Worm (Caenorhabditis elegans) whole organism, L1 larva: ENCODE measurements around the gene Y51H4A.937.
"Not testable (repeated sequence)": the region's sequence is repeated elsewhere in the genome, so short reads cannot be mapped to it uniquely, and the experiment has no call there.

ENCODE experiments used
- F16B12.6 ChIP-seq: fragments of 150-350 bp; optimal IDR thresholded peaks from 2 replicates; lab custom pipeline; 2014; ENCODE audit warnings: missing biosample characterization, missing genetic modification characterization
- alr-1 ChIP-seq: fragments of 200-800 bp; sonication (Bioruptor generic); optimal IDR thresholded peaks from 2 replicates; lab custom pipeline; 2018; ENCODE audit warnings: borderline replicate concordance, mild to moderate bottlenecking, missing genetic modification characterization, missing compliant biosample characterization
- aly-2 ChIP-seq: fragments of 150-350 bp; optimal IDR thresholded peaks from 2 replicates; lab custom pipeline; 2014; ENCODE audit warnings: missing biosample characterization, missing genetic modification characterization
- ama-1 ChIP-seq: fragments of 150-350 bp; optimal IDR thresholded peaks from 2 replicates; lab custom pipeline; 2014
- ceh-88 ChIP-seq: fragments of 200-800 bp; sonication (Bioruptor generic); IDR thresholded peaks from 2 replicates; pipeline ENCODE4 v1.3.6; 2022; ENCODE audit warnings: missing genetic modification characterization, missing compliant biosample characterization
- dpl-1 ChIP-seq, 3 experiments: fragments of 150-350 bp in 2 of 3; sonication (generic microtip) in 1 of 3; optimal IDR thresholded peaks; 2 replicates each; lab custom pipeline; 2014 to 2017; ENCODE audit warnings: missing biosample characterization in 3 of 3, missing genetic modification characterization in 3 of 3, missing genetic modification reagents in 3 of 3
- dsc-1 ChIP-seq: sonication (generic microtip); optimal IDR thresholded peaks from 2 replicates; lab custom pipeline; 2016; ENCODE audit warnings: mild to moderate bottlenecking, missing genetic modification characterization, missing compliant biosample characterization
- efl-1 ChIP-seq, 4 experiments: fragments of 150-350 bp; optimal IDR thresholded peaks in 3 of 4; peaks in 1 of 4; 1 replicate in 1 of 4; 2 replicates in 3 of 4; lab custom pipeline; 2014; ENCODE audit warnings: missing biosample characterization in 2 of 4, missing genetic modification characterization in 2 of 4, missing genetic modification reagents in 2 of 4
- efl-3 ChIP-seq: fragments of 200-800 bp; sonication (Bioruptor generic); optimal IDR thresholded peaks from 2 replicates; lab custom pipeline; 2018; ENCODE audit warnings: mild to moderate bottlenecking, missing genetic modification characterization, missing compliant biosample characterization
- egl-27 ChIP-seq, 2 experiments: fragments of 150-350 bp in 1 of 2; sonication (generic microtip); optimal IDR thresholded peaks; 3 replicates each; lab custom pipeline; 2017 to 2018; ENCODE audit warnings: missing biosample characterization in 2 of 2, missing genetic modification characterization in 2 of 2, missing genetic modification reagents in 2 of 2
- elt-2 ChIP-seq: sonication (generic microtip); optimal IDR thresholded peaks from 2 replicates; lab custom pipeline; 2016; ENCODE audit warnings: missing genetic modification characterization, mild to moderate bottlenecking, inconsistent platforms, missing compliant biosample characterization, missing genetic modification reagents
- elt-3 ChIP-seq, 6 experiments: fragments of 150-350 bp in 1 of 6; sonication (generic microtip); optimal IDR thresholded peaks; 2 replicates each; lab custom pipeline; 2017 to 2018; ENCODE audit warnings: missing biosample characterization in 6 of 6, missing genetic modification characterization in 6 of 6, inconsistent platforms in 1 of 6
- fkh-8 ChIP-seq: sonication (generic microtip); optimal IDR thresholded peaks from 2 replicates; lab custom pipeline; 2016; ENCODE audit warnings: mild to moderate bottlenecking, missing genetic modification characterization, missing compliant biosample characterization
- fos-1 ChIP-seq: fragments of 150-350 bp; optimal IDR thresholded peaks from 2 replicates; lab custom pipeline; 2014; ENCODE audit warnings: missing biosample characterization, missing genetic modification characterization
- grh-1 ChIP-seq: fragments of 200-800 bp; sonication (Bioruptor generic); IDR thresholded peaks from 2 replicates; pipeline ENCODE4 v1.3.6; 2022; ENCODE audit warnings: missing genetic modification reagents, missing genetic modification characterization, missing compliant biosample characterization
- hlh-17 ChIP-seq: fragments of 200-800 bp; sonication (Bioruptor generic); optimal IDR thresholded peaks from 2 replicates; lab custom pipeline; 2018; ENCODE audit warnings: missing genetic modification characterization, mild to moderate bottlenecking, missing compliant biosample characterization, moderate library complexity, borderline replicate concordance
- irx-1 ChIP-seq: sonication (generic microtip); optimal IDR thresholded peaks from 2 replicates; lab custom pipeline; 2016; ENCODE audit warnings: missing genetic modification characterization, missing compliant biosample characterization
- lin-14 ChIP-seq: fragments of 200-800 bp; sonication (Bioruptor generic); optimal IDR thresholded peaks from 2 replicates; lab custom pipeline; 2018; ENCODE audit warnings: mild to moderate bottlenecking, missing genetic modification characterization, moderate library complexity, missing compliant biosample characterization
- lin-15B ChIP-seq: fragments of 150-350 bp; sonication (generic microtip); optimal IDR thresholded peaks from 3 replicates; lab custom pipeline; 2014; ENCODE audit warnings: missing biosample characterization, missing genetic modification characterization
- lin-35 ChIP-seq, 2 experiments: fragments of 150-350 bp; optimal IDR thresholded peaks; 2 replicates each; lab custom pipeline; 2014; ENCODE audit warnings: missing biosample characterization in 2 of 2, missing genetic modification characterization in 2 of 2, missing genetic modification reagents in 2 of 2
- lir-3 ChIP-seq: sonication (generic microtip); optimal IDR thresholded peaks from 2 replicates; lab custom pipeline; 2016; ENCODE audit warnings: mild to moderate bottlenecking, missing genetic modification characterization, moderate library complexity, missing compliant biosample characterization; ENCODE audit not compliant: poor library complexity
- nhr-12 ChIP-seq: sonication (generic microtip); optimal IDR thresholded peaks from 2 replicates; lab custom pipeline; 2017; ENCODE audit warnings: missing biosample characterization, missing genetic modification characterization
- nhr-237 ChIP-seq: fragments of 150-350 bp; optimal IDR thresholded peaks from 2 replicates; lab custom pipeline; 2014; ENCODE audit warnings: missing biosample characterization, missing genetic modification characterization
- nhr-47 ChIP-seq: sonication (generic microtip); optimal IDR thresholded peaks from 2 replicates; lab custom pipeline; 2016; ENCODE audit warnings: mild to moderate bottlenecking, missing genetic modification characterization, moderate library complexity, missing compliant biosample characterization
- nhr-71 ChIP-seq: sonication (generic microtip); optimal IDR thresholded peaks from 2 replicates; lab custom pipeline; 2016; ENCODE audit warnings: mild to moderate bottlenecking, missing genetic modification characterization, moderate library complexity, missing compliant biosample characterization
- nhr-77 ChIP-seq: fragments of 150-350 bp; optimal IDR thresholded peaks from 2 replicates; lab custom pipeline; 2014; ENCODE audit warnings: missing biosample characterization, missing genetic modification characterization
- skn-1 ChIP-seq: fragments of 150-350 bp; optimal IDR thresholded peaks from 2 replicates; lab custom pipeline; 2014; ENCODE audit warnings: missing biosample characterization, missing genetic modification characterization
- snu-23 ChIP-seq: sonication (generic microtip); optimal IDR thresholded peaks from 2 replicates; lab custom pipeline; 2016; ENCODE audit warnings: missing genetic modification characterization, missing compliant biosample characterization
- sup-37 ChIP-seq: fragments of 200-800 bp; sonication (Bioruptor generic); optimal IDR thresholded peaks from 2 replicates; lab custom pipeline; 2018; ENCODE audit warnings: mild to moderate bottlenecking, missing genetic modification characterization, missing compliant biosample characterization
- tbx-2 ChIP-seq: sonication (generic microtip); optimal IDR thresholded peaks from 2 replicates; lab custom pipeline; 2016; ENCODE audit warnings: missing genetic modification characterization, missing compliant biosample characterization
- unc-98 ChIP-seq: fragments of 200-800 bp; sonication (Bioruptor generic); IDR thresholded peaks from 2 replicates; pipeline ENCODE4 v1.3.6; 2022; ENCODE audit warnings: missing genetic modification characterization, missing compliant biosample characterization
- xbp-1 ChIP-seq: sonication (generic microtip); optimal IDR thresholded peaks from 2 replicates; lab custom pipeline; 2016; ENCODE audit warnings: missing genetic modification characterization, missing compliant biosample characterization
- zip-4 ChIP-seq: fragments of 200-800 bp; sonication (Bioruptor generic); optimal IDR thresholded peaks from 2 replicates; lab custom pipeline; 2018; ENCODE audit warnings: mild to moderate bottlenecking, missing genetic modification characterization, moderate library complexity, missing compliant biosample characterization
- ztf-4 ChIP-seq: fragments of 150-350 bp; optimal IDR thresholded peaks from 2 replicates; lab custom pipeline; 2014; ENCODE audit warnings: missing biosample characterization, missing genetic modification characterization

Y51H4A.937 gene

ce11 chrIV:16528375-16528774 lies at the start of gene Y51H4A.937:
TSS of gene Y51H4A.937 (plus strand) at chrIV:16528675.
- no peak for TF ChIP-seq snu-23 (GFP tag; lab: Kevin White, UChicago)
- no peak for TF ChIP-seq tbx-2 (tag; lab: Kevin White, UChicago)
- TF ChIP-seq ceh-88 = no peak
- TF ChIP-seq nhr-77 (tag; lab: Kevin White, UChicago) = no peak
- TF ChIP-seq xbp-1 (tag; lab: Kevin White, UChicago) = no peak
- no peak for TF ChIP-seq hlh-17 (GFP tag; lab: Kevin White, UChicago)
- no peak for TF ChIP-seq alr-1 (tag; lab: Kevin White, UChicago)
- no peak for TF ChIP-seq unc-98 (GFP tag; lab: Robert Waterston, UW)
- TF ChIP-seq nhr-12 (tag; lab: Kevin White, UChicago) = no peak
- TF ChIP-seq irx-1 = no peak
- no peak for TF ChIP-seq egl-27 (tag; optimal IDR thresholded peaks at IDR 0.05; lab: Kevin White, UChicago)
- no peak for TF ChIP-seq grh-1
- no peak for TF ChIP-seq elt-3 (tag; optimal IDR thresholded peaks at IDR 0.05; lab: Kevin White, UChicago)
- TF ChIP-seq lin-15B (tag; lab: Kevin White, UChicago) = no peak
- TF ChIP-seq fos-1 = no peak
- TF ChIP-seq fkh-8 = no peak
- TF ChIP-seq F16B12.6 (tag; lab: Kevin White, UChicago) = no peak
- TF ChIP-seq, all 84 proteins: peak for 0

ce11 chrIV:16480888-16481287 lies 47.6 kb upstream of the Y51H4A.937 start, which contains the start of gene Y51H4A.938:
TSS of gene Y51H4A.938 (plus strand) at chrIV:16481188.
- TF ChIP-seq lin-35 (GFP tag; optimal IDR thresholded peaks at IDR 0.05; lab: Kevin White, UChicago); aly-2 (tag; lab: Kevin White, UChicago); lin-14 (GFP tag; lab: Kevin White, UChicago): not testable (repeated sequence)

- no peak for TF ChIP-seq zip-4 (GFP tag; lab: Kevin White, UChicago)
- TF ChIP-seq lin-14 (GFP tag; lab: Kevin White, UChicago) = peak; percentile 6
- peak; percentile 47 for TF ChIP-seq dsc-1 (tag; lab: Kevin White, UChicago)
Observed at ce11 chrIV:16482790-16483189, 45.7 kb upstream of the Y51H4A.937 start.

DNA sequence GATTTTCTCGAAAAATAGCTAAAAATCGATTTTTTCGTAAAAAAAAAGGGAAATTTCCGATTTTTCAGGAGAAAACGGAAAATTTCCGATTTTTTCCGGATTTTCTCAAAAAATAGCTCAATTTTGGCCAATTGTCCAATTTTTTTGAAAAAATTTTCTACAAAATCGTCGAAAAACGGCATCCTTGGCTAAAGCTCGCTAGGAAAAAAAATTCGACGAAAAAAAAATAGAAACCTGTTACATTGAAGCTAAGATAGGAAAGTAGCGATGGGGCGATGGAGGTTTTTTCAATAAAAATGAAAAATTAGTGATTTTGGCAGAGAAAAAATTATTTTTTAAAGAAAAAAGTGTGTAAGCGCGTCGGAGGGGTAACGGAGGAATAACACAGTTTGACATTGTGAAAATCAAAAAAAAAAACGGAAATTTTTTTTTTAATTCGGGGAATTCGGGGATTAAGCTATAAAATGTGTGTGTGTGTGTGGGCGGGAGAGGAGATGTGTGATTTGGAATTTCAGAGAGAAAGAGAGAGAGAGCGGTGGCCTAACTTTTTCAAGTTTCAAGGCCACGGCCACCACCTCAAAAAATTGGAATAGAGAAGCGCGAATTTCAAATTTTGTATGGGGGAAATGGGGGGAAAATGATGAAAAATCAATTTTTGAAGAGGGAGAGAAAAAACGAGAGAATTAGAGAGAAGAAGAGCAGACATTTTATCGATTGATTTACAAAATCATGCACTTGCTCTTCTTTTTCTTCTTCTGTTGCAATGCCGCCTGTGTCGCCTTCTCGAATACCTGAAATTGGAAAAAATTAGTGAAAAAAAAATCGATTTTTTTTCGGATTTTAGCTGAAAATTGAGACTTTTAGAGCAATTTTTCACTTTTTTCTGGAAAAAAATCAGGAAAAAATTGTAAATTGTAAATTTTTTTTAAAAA lies 44.9 kb upstream of the Y51H4A.937 start:
- TF ChIP-seq nhr-71 (tag; lab: Kevin White, UChicago) (peak; percentile 9), skn-1 (tag; lab: Kevin White, UChicago) (no peak), dpl-1 (GFP tag; optimal IDR thresholded peaks at IDR 0.05; lab: Kevin White, UChicago) (peak in 2 of 3 experiments; percentile 7 to 32), efl-1 (optimal IDR thresholded peaks at IDR 0.05; lab: Kevin White, UChicago) (no peak), efl-1 (GFP tag; optimal IDR thresholded peaks at IDR 0.05 in 1 of 2; lab: Kevin White, UChicago) (peak; percentile 56 to 94), nhr-237 (tag; lab: Kevin White, UChicago) (no peak)

- no peak for TF ChIP-seq nhr-47
- TF ChIP-seq ztf-4 (tag; lab: Kevin White, UChicago) = no peak
- no peak for TF ChIP-seq ama-1 (lab: Kevin White, UChicago)
- no peak for TF ChIP-seq tbx-2 (tag; lab: Kevin White, UChicago)
- no peak for TF ChIP-seq sup-37 (GFP tag; lab: Kevin White, UChicago)
- no peak for TF ChIP-seq efl-3 (GFP tag; lab: Kevin White, UChicago)
- no peak for TF ChIP-seq elt-2
- no peak for TF ChIP-seq xbp-1 (tag; lab: Kevin White, UChicago)
- no peak for TF ChIP-seq ceh-88
- TF ChIP-seq snu-23 (GFP tag; lab: Kevin White, UChicago) = no peak
- TF ChIP-seq lir-3 (tag; lab: Kevin White, UChicago) = no peak
- TF ChIP-seq dpl-1 (GFP tag; optimal IDR thresholded peaks at IDR 0.05; lab: Kevin White, UChicago) = no peak
Observed at ce11 chrIV:16488921-16489320, 39.6 kb upstream of the Y51H4A.937 start, which contains the start of gene rho-1. TSS of gene rho-1 (minus strand) at chrIV:16489021.
